Fruit fly (Drosophila melanogaster) whole organism, pupa: ENCODE data around the gene Acsf2.

Experiments used
- CG10348 ChIP-seq: fragments of 200-800 bp; sonication (Bioruptor generic); IDR thresholded peaks from 2 replicates; pipeline ENCODE4 v1.3.6; 2022; ENCODE audit warnings: missing biosample characterization, missing genetic modification characterization
- CG17806 ChIP-seq: fragments of 200-800 bp; sonication (Bioruptor generic); optimal IDR thresholded peaks from 2 replicates; lab custom pipeline; 2018; ENCODE audit warnings: missing biosample characterization, mild to moderate bottlenecking, missing genetic modification characterization, moderate library complexity
- CG32121 ChIP-seq: fragments of 200-800 bp; sonication (Bioruptor generic); IDR thresholded peaks from 2 replicates; pipeline ENCODE4 v1.3.6; 2022; ENCODE audit warnings: missing biosample characterization, missing genetic modification characterization
- CG8159 ChIP-seq: fragments of 200-800 bp; sonication (Bioruptor generic); optimal IDR thresholded peaks from 3 replicates; lab custom pipeline; 2018; ENCODE audit warnings: missing biosample characterization, mild to moderate bottlenecking, missing genetic modification characterization, moderate library complexity
- EcR ChIP-seq: fragments of 200-800 bp; sonication (Bioruptor generic); optimal IDR thresholded peaks from 3 replicates; lab custom pipeline; 2019; ENCODE audit warnings: missing biosample characterization, missing genetic modification characterization, mild to moderate bottlenecking, moderate library complexity, missing genetic modification reagents
- fd96Ca ChIP-seq: fragments of 200-800 bp; sonication (Bioruptor generic); IDR thresholded peaks from 3 replicates; pipeline ENCODE4 v1.3.6; 2022; ENCODE audit warnings: missing biosample characterization, missing genetic modification characterization
- rn ChIP-seq: fragments of 200-800 bp; sonication (Bioruptor generic); IDR thresholded peaks from 2 replicates; pipeline ENCODE4 v1.3.6; 2022; ENCODE audit warnings: missing biosample characterization, missing genetic modification characterization

dm6 chr2L:5296672-5297288 lies 45.3 kb downstream of the Acsf2 start:
- TF ChIP-seq CG17806 (tag; lab: Kevin White, UChicago): peak; percentile 94
- TF ChIP-seq CG10348 (GFP tag; lab: Robert Waterston, UW): no peak
- TF ChIP-seq CG32121 (GFP tag; lab: Robert Waterston, UW): no peak
- 0 out of 2 replicates have a peak, but pooled peaks have one; percentile 16 for TF ChIP-seq rn (GFP tag; lab: Robert Waterston, UW)
- TF ChIP-seq CG8159 (tag; lab: Kevin White, UChicago): peak; percentile 96
- no peak for TF ChIP-seq fd96Ca
- peak; percentile 83 for TF ChIP-seq EcR (GFP tag; lab: Kevin White, UChicago)
